Fruit fly (Drosophila melanogaster) whole organism, adult: ENCODE results near the gene Set2.

Experiments
- CG11617 ChIP-seq: fragments of 200-800 bp; sonication (Bioruptor generic); optimal IDR thresholded peaks from 2 replicates; lab custom pipeline; 2017; ENCODE audit warnings: mild to moderate bottlenecking, missing biosample characterization, missing genetic modification reagents, missing genetic modification characterization
- CG12768 ChIP-seq: fragments of 200-800 bp; sonication (Bioruptor generic); optimal IDR thresholded peaks from 2 replicates; lab custom pipeline; 2017; ENCODE audit warnings: missing biosample characterization, missing genetic modification characterization, mild to moderate bottlenecking, moderate library complexity, missing genetic modification reagents
- CG33017 ChIP-seq: fragments of 200-800 bp; sonication (Bioruptor generic); optimal IDR thresholded peaks from 2 replicates; lab custom pipeline; 2018; ENCODE audit warnings: missing biosample characterization, mild to moderate bottlenecking, missing genetic modification characterization, moderate library complexity
- CG7045 ChIP-seq: fragments of 200-800 bp; sonication (Bioruptor generic); optimal IDR thresholded peaks from 2 replicates; lab custom pipeline; 2017; ENCODE audit warnings: missing biosample characterization, mild to moderate bottlenecking, missing genetic modification characterization
- Crg-1 ChIP-seq: fragments of 200-800 bp; sonication (Bioruptor generic); optimal IDR thresholded peaks from 2 replicates; lab custom pipeline; 2016; ENCODE audit warnings: missing biosample characterization, missing genetic modification characterization
- Hr96 ChIP-seq: fragments of 200-800 bp; sonication (Bioruptor generic); optimal IDR thresholded peaks from 2 replicates; lab custom pipeline; 2016; ENCODE audit warnings: missing biosample characterization, missing genetic modification characterization
- Mnt ChIP-seq: fragments of 200-800 bp; sonication (Bioruptor generic); optimal IDR thresholded peaks from 2 replicates; lab custom pipeline; 2016; ENCODE audit warnings: missing biosample characterization, mild to moderate bottlenecking, missing genetic modification characterization
- bab1 ChIP-seq: fragments of 200-800 bp; sonication (Bioruptor generic); optimal IDR thresholded peaks from 3 replicates; lab custom pipeline; 2019; ENCODE audit warnings: missing biosample characterization, mild to moderate bottlenecking, missing genetic modification characterization, moderate library complexity
- kay ChIP-seq: fragments of 200-800 bp; sonication (Bioruptor generic); peaks from one replicate; lab custom pipeline; 2016; ENCODE audit warnings: missing biosample characterization, missing genetic modification characterization, borderline replicate concordance
- tj ChIP-seq: fragments of 200-800 bp; sonication (Bioruptor generic); optimal IDR thresholded peaks from 3 replicates; lab custom pipeline; 2017; ENCODE audit warnings: missing biosample characterization, mild to moderate bottlenecking, missing genetic modification characterization, moderate library complexity

DNA sequence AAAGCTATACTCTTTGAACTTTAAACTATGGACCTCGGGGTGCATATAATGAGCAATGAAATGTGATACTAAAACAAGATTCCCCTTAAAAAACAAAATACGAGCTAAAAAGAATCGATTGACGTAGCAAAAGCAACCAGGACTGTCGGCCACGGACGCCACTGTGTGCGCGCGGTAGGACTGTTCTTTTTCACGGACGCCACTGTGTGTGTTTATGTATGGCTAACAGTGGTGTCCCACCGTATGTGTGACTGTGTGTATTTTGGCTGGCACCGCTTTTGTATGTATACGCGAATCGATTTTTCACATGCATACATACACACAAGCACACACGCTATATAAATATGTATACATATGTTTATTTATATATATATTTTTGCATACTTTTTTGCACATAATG lies 29.3 kb upstream of the Set2 start:
- TF ChIP-seq kay, result no peak
- peak; percentile 9 for TF ChIP-seq CG7045 (GFP tag; lab: Kevin White, UChicago)
- peak; percentile 72 for TF ChIP-seq tj (GFP tag; lab: Kevin White, UChicago)
- peak; percentile 55 for TF ChIP-seq CG11617
- TF ChIP-seq Mnt (GFP tag; lab: Kevin White, UChicago), result peak; percentile 89
- TF ChIP-seq Hr96 (GFP tag; lab: Kevin White, UChicago), result no peak
- TF ChIP-seq CG33017, result no peak
- TF ChIP-seq bab1 (GFP tag; lab: Kevin White, UChicago), result peak; percentile 61
- peak; percentile 48 for TF ChIP-seq CG12768 (GFP tag; lab: Kevin White, UChicago)
- TF ChIP-seq Crg-1 (GFP tag; lab: Kevin White, UChicago), result peak; percentile 59
